Fruit fly (Drosophila melanogaster) Kc167 (cell line): ENCODE results near the gene Tspo.

Experiments used
- Myc ChIP-seq: fragments of >200 bp; optimal IDR thresholded peaks from 2 replicates; lab custom pipeline; 2017; ENCODE audit warnings: missing external identifiers
- h ChIP-seq: fragments of >200 bp; optimal IDR thresholded peaks from 3 replicates; lab custom pipeline; 2018; ENCODE audit warnings: missing external identifiers
- insv ChIP-seq: fragments of >200 bp; optimal IDR thresholded peaks from 3 replicates; lab custom pipeline; 2018; ENCODE audit warnings: missing external identifiers
- psq ChIP-seq: fragments of >200 bp; optimal IDR thresholded peaks from 2 replicates; lab custom pipeline; 2017; ENCODE audit warnings: missing external identifiers
- ttk ChIP-seq: sonication (Bioruptor generic); optimal IDR thresholded peaks from 2 replicates; lab custom pipeline; 2017; ENCODE audit warnings: missing external identifiers

DNA sequence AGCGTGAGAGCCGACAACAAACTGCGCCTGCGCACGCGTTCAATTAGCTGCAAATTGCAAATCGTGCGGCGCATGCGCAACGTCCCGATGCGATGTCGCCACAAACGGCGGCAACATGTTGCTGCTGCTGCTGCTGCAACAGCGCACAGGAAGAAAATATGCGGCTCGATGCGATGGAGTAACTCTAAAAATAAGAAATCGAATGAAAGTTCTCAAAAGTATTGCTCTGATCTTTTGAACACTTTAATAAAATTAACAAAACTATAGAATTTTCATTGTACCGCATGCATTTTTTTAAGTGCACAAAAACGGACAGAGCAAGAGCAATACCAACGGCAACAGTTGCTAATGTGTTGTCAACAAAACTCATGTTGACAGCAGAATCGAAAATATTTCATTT is 46.8 kb downstream of the Tspo start:
- TF ChIP-seq psq (lab: Kevin White, UChicago) (no peak), ttk (no peak), h (no peak), Myc (no peak), insv (lab: Kevin White, UChicago) (no peak)
